Fruit fly (Drosophila melanogaster): ENCODE data around the gene Spps.

DNA sequence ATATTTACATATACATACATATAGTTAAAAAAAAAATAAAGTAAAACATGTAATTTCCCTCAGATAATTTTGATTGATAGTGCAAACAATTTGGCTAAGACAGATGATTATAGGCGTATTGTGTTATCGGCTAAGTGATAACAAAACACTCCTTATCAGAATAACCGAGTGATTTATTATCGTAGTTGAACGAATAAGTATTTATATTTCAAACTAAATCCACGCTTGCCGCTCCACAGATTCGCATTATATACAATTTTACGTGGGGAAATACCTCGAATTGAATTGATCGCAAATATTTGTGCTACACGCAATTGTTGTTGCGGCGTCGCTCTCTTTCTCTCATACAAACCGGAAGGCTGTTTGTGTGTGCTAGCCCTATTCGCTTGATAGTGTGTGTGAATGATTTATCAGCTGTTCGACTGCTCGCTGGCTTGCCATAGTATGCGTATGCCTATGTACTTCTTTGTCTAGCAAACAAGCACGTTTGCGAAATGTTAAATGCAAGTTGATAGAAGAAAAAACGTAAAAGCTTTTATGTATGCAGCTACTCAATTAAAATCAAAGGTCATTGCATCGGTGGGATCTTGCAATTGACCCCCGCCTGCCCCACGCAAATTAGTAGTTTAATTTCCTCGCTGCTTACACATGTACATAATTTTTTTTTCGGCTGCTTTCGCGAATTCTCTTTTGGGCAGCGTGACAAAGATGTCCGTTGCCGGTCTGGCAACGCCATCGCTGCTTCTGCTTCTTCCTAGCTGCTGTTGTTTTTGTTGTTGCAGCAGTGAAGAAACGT, 6.8 kb upstream of the Spps start:
- TF ChIP-seq dsf (GFP tag; optimal IDR thresholded peaks at IDR 0.05; ENCODE audit: borderline replicate concordance) (no peak), Hr78 (GFP tag; optimal IDR thresholded peaks at IDR 0.05) (no peak), br (GFP tag; optimal IDR thresholded peaks at IDR 0.05) (no peak), h (GFP tag; optimal IDR thresholded peaks at IDR 0.05) (no peak), brk (GFP tag; optimal IDR thresholded peaks at IDR 0.05) (no peak)

Data from whole organism, wandering third instar larva.